Worm (Caenorhabditis elegans) whole organism, L4 larva: ENCODE results near the gene C35B1.2.

ENCODE experiments used
- D1046.2 ChIP-seq: fragments of 200-800 bp; sonication (Bioruptor generic); IDR thresholded peaks from 2 replicates; pipeline ENCODE4 v1.3.6; 2022; ENCODE audit warnings: missing genetic modification characterization, missing compliant biosample characterization
- R02D3.7 ChIP-seq: fragments of 150-350 bp; sonication (generic microtip); optimal IDR thresholded peaks from 3 replicates; lab custom pipeline; 2014; ENCODE audit warnings: missing biosample characterization, missing genetic modification characterization
- Y105C5A.15 ChIP-seq: fragments of 200-800 bp; sonication (Bioruptor generic); IDR thresholded peaks from 2 replicates; pipeline ENCODE4 v1.3.6; 2022; ENCODE audit warnings: missing genetic modification characterization, missing compliant biosample characterization
- Y48G9A.11 ChIP-seq: fragments of 200-800 bp; sonication (Bioruptor generic); IDR thresholded peaks from 2 replicates; pipeline ENCODE4 v1.3.6; 2022; ENCODE audit warnings: missing genetic modification reagents, missing genetic modification characterization, missing compliant biosample characterization
- aha-1 ChIP-seq: fragments of 150-350 bp; peaks from one replicate; lab custom pipeline; 2014; ENCODE audit warnings: missing biosample characterization, missing genetic modification characterization
- ama-1 ChIP-seq: fragments of 150-350 bp; optimal IDR thresholded peaks from 2 replicates; lab custom pipeline; 2014; ENCODE audit warnings: inconsistent platforms, mixed read lengths
- arid-1 ChIP-seq: fragments of 200-800 bp; sonication (Bioruptor generic); conservative IDR thresholded peaks from 2 replicates; pipeline ENCODE4 v1.3.6; 2022; ENCODE audit warnings: missing genetic modification reagents, missing genetic modification characterization, missing compliant biosample characterization
- attf-4 ChIP-seq: sonication (generic microtip); optimal IDR thresholded peaks from 3 replicates; lab custom pipeline; 2017; ENCODE audit warnings: missing biosample characterization, missing genetic modification characterization
- ceh-28 ChIP-seq: fragments of 150-350 bp; optimal IDR thresholded peaks from 2 replicates; lab custom pipeline; 2014; ENCODE audit warnings: missing biosample characterization, missing genetic modification reagents, missing genetic modification characterization
- ceh-62 ChIP-seq: sonication (generic microtip); optimal IDR thresholded peaks from 2 replicates; lab custom pipeline; 2017; ENCODE audit warnings: missing biosample characterization, missing genetic modification characterization
- ctbp-1 ChIP-seq: fragments of 200-800 bp; sonication (Bioruptor generic); IDR thresholded peaks from 2 replicates; pipeline ENCODE4 v1.3.6; 2022; ENCODE audit warnings: missing genetic modification reagents, missing genetic modification characterization, missing compliant biosample characterization
- daf-16 ChIP-seq, 3 experiments: sonication (generic microtip); optimal IDR thresholded peaks; 2 replicates each; lab custom pipeline; 2016 to 2017; ENCODE audit warnings: missing genetic modification characterization in 3 of 3, missing genetic modification reagents in 3 of 3, mild to moderate bottlenecking in 2 of 3, missing compliant biosample characterization in 2 of 3, missing biosample characterization in 1 of 3, moderate library complexity in 1 of 3
- dmd-8 ChIP-seq: fragments of 200-800 bp; sonication (Bioruptor generic); IDR thresholded peaks from 2 replicates; pipeline ENCODE4 v1.3.6; 2022; ENCODE audit warnings: missing genetic modification characterization, missing compliant biosample characterization
- dpl-1 ChIP-seq: fragments of 150-350 bp; optimal IDR thresholded peaks from 2 replicates; lab custom pipeline; 2014; ENCODE audit warnings: missing biosample characterization, missing genetic modification reagents, missing genetic modification characterization
- duxl-1 ChIP-seq: sonication (generic microtip); optimal IDR thresholded peaks from 2 replicates; lab custom pipeline; 2016; ENCODE audit warnings: mild to moderate bottlenecking, missing genetic modification characterization, moderate library complexity, missing compliant biosample characterization; ENCODE audit not compliant: poor library complexity
- hif-1 ChIP-seq, 2 experiments: sonication (generic microtip); optimal IDR thresholded peaks; 2 replicates each; lab custom pipeline; 2016 to 2017; ENCODE audit warnings: missing compliant biosample characterization in 2 of 2, missing genetic modification characterization in 2 of 2, missing genetic modification reagents in 2 of 2, missing genotype in 2 of 2, mild to moderate bottlenecking in 1 of 2
- hlh-11 ChIP-seq: fragments of 200-800 bp; sonication (Bioruptor generic); optimal IDR thresholded peaks from 2 replicates; lab custom pipeline; 2018; ENCODE audit warnings: mild to moderate bottlenecking, missing genetic modification characterization, missing compliant biosample characterization
- hlh-30 ChIP-seq: sonication (generic microtip); optimal IDR thresholded peaks from 2 replicates; lab custom pipeline; 2017; ENCODE audit warnings: antibody characterized with exemption, mild to moderate bottlenecking, missing genetic modification characterization, missing compliant biosample characterization; ENCODE audit not compliant: insufficient read depth
- hmg-1.1 ChIP-seq: fragments of 200-800 bp; sonication (Bioruptor generic); IDR thresholded peaks from 2 replicates; pipeline ENCODE4 v1.3.6; 2022; ENCODE audit warnings: missing genetic modification reagents, missing genetic modification characterization, missing compliant biosample characterization
- jun-1 ChIP-seq: fragments of 150-350 bp; optimal IDR thresholded peaks from 2 replicates; lab custom pipeline; 2014; ENCODE audit warnings: missing biosample characterization, missing genetic modification reagents, missing genetic modification characterization
- lin-1 ChIP-seq: fragments of 200-800 bp; sonication (Bioruptor generic); IDR thresholded peaks from 2 replicates; pipeline ENCODE4 v1.3.6; 2022; ENCODE audit warnings: missing genetic modification reagents, missing genetic modification characterization, missing compliant biosample characterization
- lin-13 ChIP-seq: fragments of 150-350 bp; optimal IDR thresholded peaks from 2 replicates; lab custom pipeline; 2014; ENCODE audit warnings: missing biosample characterization, missing genetic modification reagents, missing genetic modification characterization
- lin-38 ChIP-seq: fragments of 200-800 bp; sonication (Bioruptor generic); IDR thresholded peaks from 2 replicates; pipeline ENCODE4 v1.3.6; 2022; ENCODE audit warnings: missing genetic modification reagents, missing genetic modification characterization, missing compliant biosample characterization
- lsy-2 ChIP-seq, 2 experiments: fragments of 150-350 bp in 1 of 2; sonication (generic microtip) in 1 of 2; optimal IDR thresholded peaks; 2 replicates each; lab custom pipeline; 2014 to 2017; ENCODE audit warnings: missing biosample characterization in 2 of 2, missing genetic modification characterization in 2 of 2
- mep-1 ChIP-seq: fragments of 150-350 bp; sonication (generic microtip); optimal IDR thresholded peaks from 3 replicates; lab custom pipeline; 2014; ENCODE audit warnings: missing biosample characterization, missing genetic modification characterization
- mes-2 ChIP-seq: sonication (generic microtip); optimal IDR thresholded peaks from 2 replicates; lab custom pipeline; 2016; ENCODE audit warnings: missing genotype, mild to moderate bottlenecking, missing genetic modification characterization, missing compliant biosample characterization; ENCODE audit not compliant: poor library complexity, severe bottlenecking
- mxl-3 ChIP-seq: fragments of 200-800 bp; sonication (Bioruptor generic); optimal IDR thresholded peaks from 2 replicates; lab custom pipeline; 2018; ENCODE audit warnings: mild to moderate bottlenecking, missing genetic modification characterization, missing compliant biosample characterization
- nhr-48 ChIP-seq: sonication (generic microtip); optimal IDR thresholded peaks from 2 replicates; lab custom pipeline; 2016; ENCODE audit warnings: mild to moderate bottlenecking, missing genetic modification characterization, missing compliant biosample characterization
- nhr-6 ChIP-seq: fragments of 150-350 bp; optimal IDR thresholded peaks from 2 replicates; lab custom pipeline; 2014; ENCODE audit warnings: missing biosample characterization, missing genetic modification characterization
- php-3 ChIP-seq: fragments of 200-800 bp; sonication (Bioruptor generic); IDR thresholded peaks from 2 replicates; pipeline ENCODE4 v1.3.6; 2022; ENCODE audit warnings: missing genetic modification reagents, missing genetic modification characterization, missing compliant biosample characterization
- pqm-1 ChIP-seq: sonication (generic microtip); optimal IDR thresholded peaks from 2 replicates; lab custom pipeline; 2017; ENCODE audit warnings: missing biosample characterization, missing genetic modification characterization
- saeg-2 ChIP-seq: fragments of 200-800 bp; sonication (Bioruptor generic); IDR thresholded peaks from 2 replicates; pipeline ENCODE4 v1.3.6; 2022; ENCODE audit warnings: missing genetic modification reagents, missing genetic modification characterization, missing compliant biosample characterization
- set-16 ChIP-seq: fragments of 200-800 bp; sonication (Bioruptor generic); IDR thresholded peaks from 2 replicates; pipeline ENCODE4 v1.3.6; 2022; ENCODE audit warnings: missing genetic modification reagents, missing genetic modification characterization, missing compliant biosample characterization
- snpc-1.2 ChIP-seq: fragments of 200-800 bp; sonication (Bioruptor generic); IDR thresholded peaks from 2 replicates; pipeline ENCODE4 v1.3.6; 2022; ENCODE audit warnings: missing genetic modification reagents, missing genetic modification characterization, missing compliant biosample characterization
- snpc-4 ChIP-seq: fragments of 150-350 bp; optimal IDR thresholded peaks from 2 replicates; lab custom pipeline; 2014; ENCODE audit warnings: missing biosample characterization, missing genetic modification characterization
- tra-1 ChIP-seq: fragments of 200-800 bp; sonication (Bioruptor generic); IDR thresholded peaks from 2 replicates; pipeline ENCODE4 v1.3.6; 2022; ENCODE audit warnings: missing genetic modification reagents, missing genetic modification characterization, missing compliant biosample characterization
- unc-130 ChIP-seq: sonication (generic microtip); optimal IDR thresholded peaks from 2 replicates; lab custom pipeline; 2016; ENCODE audit warnings: missing genetic modification reagents, missing genetic modification characterization, missing compliant biosample characterization
- zfp-2 ChIP-seq: sonication (generic microtip); optimal IDR thresholded peaks from 2 replicates; lab custom pipeline; 2016; ENCODE audit warnings: mild to moderate bottlenecking, missing genetic modification characterization, missing compliant biosample characterization
- zip-11 ChIP-seq: fragments of 200-800 bp; sonication (Bioruptor generic); IDR thresholded peaks from 2 replicates; pipeline ENCODE4 v1.3.6; 2022; ENCODE audit warnings: missing genetic modification characterization, missing compliant biosample characterization
- zip-2 ChIP-seq: fragments of 150-350 bp; optimal IDR thresholded peaks from 2 replicates; lab custom pipeline; 2014; ENCODE audit warnings: missing biosample characterization, missing genetic modification characterization
- ztf-11 ChIP-seq: fragments of 150-350 bp; optimal IDR thresholded peaks from 2 replicates; lab custom pipeline; 2014; ENCODE audit warnings: missing biosample characterization, missing genetic modification characterization
- ztf-7 ChIP-seq: fragments of 150-350 bp; optimal IDR thresholded peaks from 2 replicates; lab custom pipeline; 2014; ENCODE audit warnings: missing biosample characterization, missing genetic modification characterization

The C35B1.2 gene

ce11 chrIV:4039984-4040383, 46.0 kb upstream of the C35B1.2 start, which contains the start of gene F35F11.2:
Gene F35F11.2, plus strand, starts transcription at chrIV:4040284.
- TF ChIP-seq mxl-3 (GFP tag; lab: Kevin White, UChicago), result no peak
- TF ChIP-seq ceh-62, result no peak
- TF ChIP-seq daf-16 (GFP tag; optimal IDR thresholded peaks at IDR 0.05; lab: Kevin White, UChicago), result no peak
- TF ChIP-seq daf-16 (tag; optimal IDR thresholded peaks at IDR 0.05; lab: Kevin White, UChicago), result no peak
- no peak for TF ChIP-seq snpc-1.2 (GFP tag; lab: Robert Waterston, UW)
- no peak for TF ChIP-seq nhr-48 (tag; lab: Kevin White, UChicago)

- TF ChIP-seq set-16 (GFP tag; lab: Robert Waterston, UW), result peak; percentile 23; the same call in 1 of the 2 replicates
- TF ChIP-seq attf-4 (tag; lab: Kevin White, UChicago), result no peak
- peak; percentile 61 for TF ChIP-seq ceh-28 (tag; lab: Kevin White, UChicago)
- TF ChIP-seq, all 104 proteins: peak for 2
Observed at ce11 chrIV:4041006-4041405, 45.0 kb upstream of the C35B1.2 start.

ce11 chrIV:4042274-4042673, 43.7 kb upstream of the C35B1.2 start, which contains the start of gene cdc-73:
Gene cdc-73, plus strand, starts transcription at chrIV:4042575.
- TF ChIP-seq hlh-11 (no peak), arid-1 (GFP tag; lab: Robert Waterston, UW) (no peak), hlh-30 (tag; lab: Kevin White, UChicago) (no peak), duxl-1 (tag; lab: Kevin White, UChicago) (peak; percentile 21), Y105C5A.15 (GFP tag; lab: Robert Waterston, UW) (no peak), snpc-4 (tag; lab: Kevin White, UChicago) (no peak), lin-38 (peak; percentile 45), zfp-2 (tag; lab: Kevin White, UChicago) (no peak), tra-1 (GFP tag; lab: Robert Waterston, UW) (no peak), R02D3.7 (tag; lab: Kevin White, UChicago) (no peak), unc-130 (GFP tag; lab: Kevin White, UChicago) (peak; percentile 79), saeg-2 (GFP tag; lab: Robert Waterston, UW) (no peak), dmd-8 (no peak), mes-2 (tag; lab: Kevin White, UChicago) (peak; percentile 96), jun-1 (tag; lab: Kevin White, UChicago) (no peak), ztf-11 (tag; lab: Kevin White, UChicago) (no peak), dpl-1 (peak; percentile 91), lsy-2 (tag; optimal IDR thresholded peaks at IDR 0.05; lab: Kevin White, UChicago) (peak in 1 of 2 experiments; percentile 56), hif-1 (tag; optimal IDR thresholded peaks at IDR 0.05; lab: Kevin White, UChicago) (peak in 1 of 2 experiments; percentile 70), nhr-6 (tag; lab: Kevin White, UChicago) (peak; percentile 5), zip-11 (GFP tag; lab: Robert Waterston, UW) (no peak), mep-1 (tag; lab: Kevin White, UChicago) (no peak), hmg-1.1 (GFP tag; lab: Robert Waterston, UW) (0 out of 2 replicates have a peak, but pooled peaks have one; percentile 21)

- TF ChIP-seq lin-13 (GFP tag; lab: Kevin White, UChicago) (no peak), arid-1 (GFP tag; lab: Robert Waterston, UW) (peak; percentile 46; the same call in 1 of the 2 replicates), D1046.2 (GFP tag; lab: Robert Waterston, UW) (peak; percentile 76; the same call in 1 of the 2 replicates), snpc-1.2 (GFP tag; lab: Robert Waterston, UW) (peak; percentile 68), mxl-3 (GFP tag; lab: Kevin White, UChicago) (no peak), zip-2 (tag; lab: Kevin White, UChicago) (no peak), lin-1 (GFP tag; lab: Robert Waterston, UW) (no peak), saeg-2 (GFP tag; lab: Robert Waterston, UW) (no peak), lin-38 (peak; percentile 56), nhr-48 (tag; lab: Kevin White, UChicago) (no peak), Y48G9A.11 (GFP tag; lab: Robert Waterston, UW) (peak; percentile 65), aha-1 (tag; lab: Kevin White, UChicago) (peak; percentile 53), daf-16 (GFP tag; optimal IDR thresholded peaks at IDR 0.05; lab: Kevin White, UChicago) (no peak), daf-16 (tag; optimal IDR thresholded peaks at IDR 0.05; lab: Kevin White, UChicago) (no peak), ctbp-1 (GFP tag; lab: Robert Waterston, UW) (no peak), pqm-1 (tag; lab: Kevin White, UChicago) (no peak), ama-1 (lab: Kevin White, UChicago) (peak; percentile 46), php-3 (GFP tag; lab: Robert Waterston, UW) (no peak), hmg-1.1 (GFP tag; lab: Robert Waterston, UW) (no peak), ztf-7 (tag; lab: Kevin White, UChicago) (no peak)
Observed at ce11 chrIV:4047628-4048027, 38.4 kb upstream of the C35B1.2 start.
